Worm (Caenorhabditis elegans): ENCODE measurements around the gene nhr-282.

DNA sequence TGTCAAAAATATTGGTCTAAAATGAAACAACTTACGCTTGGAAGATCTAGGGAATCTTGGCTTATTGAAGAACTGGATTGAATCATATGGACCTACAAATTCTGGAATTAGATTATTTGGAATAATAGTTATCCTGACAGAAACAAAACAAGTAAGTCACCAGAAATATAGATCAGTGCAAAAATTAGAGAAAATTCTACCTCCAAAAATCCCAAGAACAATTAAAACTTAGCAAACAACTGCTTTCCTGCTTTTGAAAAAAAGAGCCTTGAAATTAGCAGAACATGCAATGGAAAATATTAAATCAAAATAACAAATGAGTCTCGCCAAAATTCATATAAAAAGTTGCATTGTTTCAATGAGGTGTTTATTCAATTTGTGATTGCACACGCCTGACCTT lies 38.9 kb upstream of the nhr-282 start, which contains the start of gene nhr-60:
- TF ChIP-seq ztf-29 (GFP tag; IDR thresholded peaks at IDR 0.05) (no peak), cog-1 (tag; optimal IDR thresholded peaks at IDR 0.05) (no peak), klf-2 (GFP tag; conservative IDR thresholded peaks at IDR 0.05) (no peak), ztf-23 (GFP tag; IDR thresholded peaks at IDR 0.05) (no peak), flt-1 (GFP tag; IDR thresholded peaks at IDR 0.05) (no peak)

All from whole organism, midembryonic.